Fruit fly (Drosophila melanogaster) whole organism, pupa: ENCODE data around the gene CG5639.

ENCODE experiments used
- CG14655 ChIP-seq: fragments of 200-800 bp; sonication (Bioruptor generic); optimal IDR thresholded peaks from 3 replicates; lab custom pipeline; 2017; ENCODE audit warnings: mild to moderate bottlenecking, missing biosample characterization, missing genetic modification reagents, missing genetic modification characterization
- CG4496 ChIP-seq: fragments of 200-800 bp; sonication (Bioruptor generic); IDR thresholded peaks from 3 replicates; pipeline ENCODE4 v1.3.6; 2022; ENCODE audit warnings: missing biosample characterization, missing genetic modification characterization
- CG9948 ChIP-seq: fragments of 200-800 bp; sonication (Bioruptor generic); optimal IDR thresholded peaks from 2 replicates; lab custom pipeline; 2018; ENCODE audit warnings: missing biosample characterization, mild to moderate bottlenecking, missing genetic modification characterization, moderate library complexity
- Snoo ChIP-seq: fragments of 200-800 bp; sonication (Bioruptor generic); optimal IDR thresholded peaks from 3 replicates; lab custom pipeline; 2017; ENCODE audit warnings: missing biosample characterization, mild to moderate bottlenecking, missing genetic modification characterization, inconsistent platforms
- rn ChIP-seq: fragments of 200-800 bp; sonication (Bioruptor generic); IDR thresholded peaks from 2 replicates; pipeline ENCODE4 v1.3.6; 2022; ENCODE audit warnings: missing biosample characterization, missing genetic modification characterization

DNA sequence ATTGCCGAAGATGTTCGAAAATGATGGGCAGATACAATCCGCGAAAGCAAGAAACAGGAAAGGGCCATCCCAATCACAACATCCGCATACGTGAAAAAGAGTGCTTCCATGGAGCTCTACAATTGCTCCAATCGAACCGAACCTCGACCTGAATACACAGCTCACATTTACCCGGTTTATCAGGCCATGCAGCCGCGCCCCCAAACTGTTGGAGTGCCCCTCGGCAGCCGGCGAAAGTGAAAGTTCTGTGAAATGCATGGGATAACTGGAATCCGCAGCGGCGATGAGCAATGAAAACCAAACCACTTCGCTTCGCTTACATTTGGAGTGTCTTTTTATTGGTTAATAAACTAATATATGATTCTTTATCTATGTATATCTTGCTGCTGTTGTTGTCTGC, 1.3 kb upstream of the CG5639 start:
- no peak for TF ChIP-seq rn
- peak; percentile 39 for TF ChIP-seq Snoo
- TF ChIP-seq CG14655 (GFP tag; lab: Kevin White, UChicago) = no peak
- no peak for TF ChIP-seq CG9948
- TF ChIP-seq CG4496 (GFP tag; lab: Robert Waterston, UW) = no peak
